Worm (Caenorhabditis elegans) whole organism, L1 larva: ENCODE data around the gene R04D3.2.

ENCODE experiments used
- C04F5.9 ChIP-seq: sonication (generic microtip); optimal IDR thresholded peaks from 2 replicates; lab custom pipeline; 2016; ENCODE audit warnings: missing genetic modification characterization, missing compliant biosample characterization
- C34B4.2 ChIP-seq: sonication (generic microtip); optimal IDR thresholded peaks from 2 replicates; lab custom pipeline; 2017; ENCODE audit warnings: mild to moderate bottlenecking, missing genetic modification characterization, missing compliant biosample characterization
- Y116A8C.19 ChIP-seq: sonication (generic microtip); optimal IDR thresholded peaks from 2 replicates; lab custom pipeline; 2016; ENCODE audit warnings: missing compliant biosample characterization, missing genetic modification characterization, borderline replicate concordance
- aha-1 ChIP-seq: fragments of 150-350 bp; optimal IDR thresholded peaks from 2 replicates; lab custom pipeline; 2014; ENCODE audit warnings: missing biosample characterization, missing genetic modification characterization
- alr-1 ChIP-seq: fragments of 200-800 bp; sonication (Bioruptor generic); optimal IDR thresholded peaks from 2 replicates; lab custom pipeline; 2018; ENCODE audit warnings: borderline replicate concordance, mild to moderate bottlenecking, missing genetic modification characterization, missing compliant biosample characterization
- ceh-63 ChIP-seq: fragments of 200-800 bp; sonication (Bioruptor generic); optimal IDR thresholded peaks from 2 replicates; lab custom pipeline; 2018; ENCODE audit warnings: mild to moderate bottlenecking, missing genetic modification characterization, missing compliant biosample characterization
- ceh-8 ChIP-seq: fragments of 200-800 bp; sonication (Bioruptor generic); optimal IDR thresholded peaks from 2 replicates; lab custom pipeline; 2018; ENCODE audit warnings: mild to moderate bottlenecking, missing genetic modification characterization, moderate library complexity, missing compliant biosample characterization
- ceh-90 ChIP-seq: sonication (generic microtip); optimal IDR thresholded peaks from 2 replicates; lab custom pipeline; 2016; ENCODE audit warnings: missing genetic modification characterization, missing compliant biosample characterization
- ces-1 ChIP-seq: fragments of 150-350 bp; optimal IDR thresholded peaks from 2 replicates; lab custom pipeline; 2014; ENCODE audit warnings: missing biosample characterization, missing genetic modification reagents, missing genetic modification characterization
- efl-1 ChIP-seq, 4 experiments: fragments of 150-350 bp; optimal IDR thresholded peaks in 3 of 4; peaks in 1 of 4; 1 replicate in 1 of 4; 2 replicates in 3 of 4; lab custom pipeline; 2014; ENCODE audit warnings: missing biosample characterization in 2 of 4, missing genetic modification characterization in 2 of 4, missing genetic modification reagents in 2 of 4
- egl-13 ChIP-seq: sonication (generic microtip); optimal IDR thresholded peaks from 2 replicates; lab custom pipeline; 2016; ENCODE audit warnings: missing genotype, missing genetic modification reagents, missing genetic modification characterization, missing compliant biosample characterization
- elt-2 ChIP-seq: sonication (generic microtip); optimal IDR thresholded peaks from 2 replicates; lab custom pipeline; 2016; ENCODE audit warnings: missing genetic modification characterization, mild to moderate bottlenecking, inconsistent platforms, missing compliant biosample characterization, missing genetic modification reagents
- elt-3 ChIP-seq, 6 experiments: fragments of 150-350 bp in 1 of 6; sonication (generic microtip); optimal IDR thresholded peaks; 2 replicates each; lab custom pipeline; 2017 to 2018; ENCODE audit warnings: missing biosample characterization in 6 of 6, missing genetic modification characterization in 6 of 6, inconsistent platforms in 1 of 6
- ets-5 ChIP-seq: fragments of 200-800 bp; sonication (Bioruptor generic); IDR thresholded peaks from 2 replicates; pipeline ENCODE4 v1.3.6; 2022; ENCODE audit warnings: missing genetic modification characterization, missing compliant biosample characterization
- fkh-8 ChIP-seq: sonication (generic microtip); optimal IDR thresholded peaks from 2 replicates; lab custom pipeline; 2016; ENCODE audit warnings: mild to moderate bottlenecking, missing genetic modification characterization, missing compliant biosample characterization
- fos-1 ChIP-seq: fragments of 150-350 bp; optimal IDR thresholded peaks from 2 replicates; lab custom pipeline; 2014; ENCODE audit warnings: missing biosample characterization, missing genetic modification characterization
- grh-1 ChIP-seq: fragments of 200-800 bp; sonication (Bioruptor generic); IDR thresholded peaks from 2 replicates; pipeline ENCODE4 v1.3.6; 2022; ENCODE audit warnings: missing genetic modification reagents, missing genetic modification characterization, missing compliant biosample characterization
- hlh-4 ChIP-seq: sonication (generic microtip); optimal IDR thresholded peaks from 2 replicates; lab custom pipeline; 2016; ENCODE audit warnings: mild to moderate bottlenecking, missing genetic modification characterization, missing compliant biosample characterization
- irx-1 ChIP-seq: sonication (generic microtip); optimal IDR thresholded peaks from 2 replicates; lab custom pipeline; 2016; ENCODE audit warnings: missing genetic modification characterization, missing compliant biosample characterization
- jun-1 ChIP-seq: fragments of 150-350 bp; optimal IDR thresholded peaks from 2 replicates; lab custom pipeline; 2014; ENCODE audit warnings: missing biosample characterization, missing genetic modification reagents, missing genetic modification characterization
- lin-13 ChIP-seq: fragments of 150-350 bp; optimal IDR thresholded peaks from 2 replicates; lab custom pipeline; 2014; ENCODE audit warnings: missing biosample characterization, missing genetic modification reagents, missing genetic modification characterization
- lin-14 ChIP-seq: fragments of 200-800 bp; sonication (Bioruptor generic); optimal IDR thresholded peaks from 2 replicates; lab custom pipeline; 2018; ENCODE audit warnings: mild to moderate bottlenecking, missing genetic modification characterization, moderate library complexity, missing compliant biosample characterization
- lin-15B ChIP-seq: fragments of 150-350 bp; sonication (generic microtip); optimal IDR thresholded peaks from 3 replicates; lab custom pipeline; 2014; ENCODE audit warnings: missing biosample characterization, missing genetic modification characterization
- lsy-2 ChIP-seq, 2 experiments: fragments of 150-350 bp; optimal IDR thresholded peaks; 2 replicates each; lab custom pipeline; 2014; ENCODE audit warnings: missing biosample characterization in 2 of 2, missing genetic modification characterization in 2 of 2
- mef-2 ChIP-seq: fragments of 150-350 bp; optimal IDR thresholded peaks from 2 replicates; lab custom pipeline; 2014; ENCODE audit warnings: missing biosample characterization, missing genetic modification characterization
- mep-1 ChIP-seq: fragments of 150-350 bp; optimal IDR thresholded peaks from 2 replicates; lab custom pipeline; 2014; ENCODE audit warnings: missing biosample characterization, missing genetic modification characterization
- nhr-12 ChIP-seq: sonication (generic microtip); optimal IDR thresholded peaks from 2 replicates; lab custom pipeline; 2017; ENCODE audit warnings: missing biosample characterization, missing genetic modification characterization
- nhr-19 ChIP-seq: fragments of 200-800 bp; sonication (Bioruptor generic); conservative IDR thresholded peaks from 2 replicates; pipeline ENCODE4 v1.3.6; 2022; ENCODE audit warnings: missing genetic modification characterization, missing compliant biosample characterization
- nhr-237 ChIP-seq: fragments of 150-350 bp; optimal IDR thresholded peaks from 2 replicates; lab custom pipeline; 2014; ENCODE audit warnings: missing biosample characterization, missing genetic modification characterization
- nhr-71 ChIP-seq: sonication (generic microtip); optimal IDR thresholded peaks from 2 replicates; lab custom pipeline; 2016; ENCODE audit warnings: mild to moderate bottlenecking, missing genetic modification characterization, moderate library complexity, missing compliant biosample characterization
- nhr-76 ChIP-seq: sonication (generic microtip); optimal IDR thresholded peaks from 2 replicates; lab custom pipeline; 2017; ENCODE audit warnings: missing biosample characterization, missing genetic modification characterization
- nhr-84 ChIP-seq: sonication (generic microtip); optimal IDR thresholded peaks from 2 replicates; lab custom pipeline; 2017; ENCODE audit warnings: missing biosample characterization, missing genetic modification characterization
- nhr-85 ChIP-seq: sonication (generic microtip); peaks from one replicate; lab custom pipeline; 2016; ENCODE audit warnings: missing genetic modification characterization, inconsistent platforms, missing compliant biosample characterization
- nhr-90 ChIP-seq: sonication (generic microtip); optimal IDR thresholded peaks from 2 replicates; lab custom pipeline; 2016; ENCODE audit warnings: mild to moderate bottlenecking, missing genetic modification characterization, missing compliant biosample characterization; ENCODE audit not compliant: poor library complexity
- pag-3 ChIP-seq: sonication (generic microtip); optimal IDR thresholded peaks from 2 replicates; lab custom pipeline; 2017; ENCODE audit warnings: missing genetic modification characterization, mild to moderate bottlenecking, missing compliant biosample characterization, antibody characterized with exemption, borderline replicate concordance; ENCODE audit not compliant: insufficient read depth
- skn-1 ChIP-seq: fragments of 150-350 bp; optimal IDR thresholded peaks from 2 replicates; lab custom pipeline; 2014; ENCODE audit warnings: missing biosample characterization, missing genetic modification characterization
- snpc-4 ChIP-seq: fragments of 150-350 bp; optimal IDR thresholded peaks from 2 replicates; lab custom pipeline; 2014; ENCODE audit warnings: missing biosample characterization, missing genetic modification characterization
- sup-37 ChIP-seq: fragments of 200-800 bp; sonication (Bioruptor generic); optimal IDR thresholded peaks from 2 replicates; lab custom pipeline; 2018; ENCODE audit warnings: mild to moderate bottlenecking, missing genetic modification characterization, missing compliant biosample characterization
- unc-130 ChIP-seq: fragments of 150-350 bp; optimal IDR thresholded peaks from 2 replicates; lab custom pipeline; 2017; ENCODE audit warnings: missing biosample characterization, missing genetic modification characterization, inconsistent platforms
- unc-30 ChIP-seq: sonication (generic microtip); optimal IDR thresholded peaks from 2 replicates; lab custom pipeline; 2017; ENCODE audit warnings: missing biosample characterization, missing genetic modification characterization
- unc-62 ChIP-seq: fragments of 150-350 bp; optimal IDR thresholded peaks from 2 replicates; lab custom pipeline; 2014; ENCODE audit warnings: missing biosample characterization, missing genetic modification reagents, missing genetic modification characterization
- vab-15 ChIP-seq: sonication (generic microtip); optimal IDR thresholded peaks from 2 replicates; lab custom pipeline; 2017; ENCODE audit warnings: missing genotype, mild to moderate bottlenecking, missing genetic modification characterization, missing compliant biosample characterization
- xbp-1 ChIP-seq: sonication (generic microtip); optimal IDR thresholded peaks from 2 replicates; lab custom pipeline; 2016; ENCODE audit warnings: missing genetic modification characterization, missing compliant biosample characterization
- zag-1 ChIP-seq: fragments of 150-350 bp; optimal IDR thresholded peaks from 2 replicates; lab custom pipeline; 2014; ENCODE audit warnings: missing biosample characterization, missing genetic modification characterization
- ztf-4 ChIP-seq: fragments of 150-350 bp; optimal IDR thresholded peaks from 2 replicates; lab custom pipeline; 2014; ENCODE audit warnings: missing biosample characterization, missing genetic modification characterization

R04D3.2 gene

DNA sequence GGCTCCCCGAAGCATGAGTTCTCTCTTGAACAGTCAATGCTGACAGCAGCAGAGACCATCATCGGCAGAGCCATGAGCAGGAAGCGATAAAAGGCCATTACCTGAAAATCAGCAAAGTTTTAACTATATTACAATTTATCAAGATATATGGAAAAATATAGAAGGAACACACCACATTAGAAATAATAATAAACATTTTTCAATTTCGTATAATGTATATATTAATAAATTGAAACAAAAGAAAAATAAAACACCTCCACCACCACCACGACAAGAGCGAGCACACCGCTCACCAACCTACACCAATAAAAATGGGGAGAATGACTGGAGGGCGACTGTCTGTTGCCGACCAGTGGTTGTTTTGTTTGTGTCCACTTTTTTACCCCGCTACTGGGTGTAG is at the start of gene R04D3.2:
R04D3.2 (minus strand) TSS at position 101 of the 400 bp plus-strand sequence.
- TF ChIP-seq egl-13 (tag; lab: Kevin White, UChicago) (no peak), nhr-90 (no peak), nhr-237 (tag; lab: Kevin White, UChicago) (no peak), ceh-8 (GFP tag; lab: Kevin White, UChicago) (no peak), nhr-71 (tag; lab: Kevin White, UChicago) (no peak), irx-1 (no peak), skn-1 (tag; lab: Kevin White, UChicago) (no peak), C04F5.9 (tag; lab: Kevin White, UChicago) (no peak), nhr-12 (no peak), lin-15B (tag; lab: Kevin White, UChicago) (no peak), nhr-85 (tag; lab: Kevin White, UChicago) (no peak)

DNA sequence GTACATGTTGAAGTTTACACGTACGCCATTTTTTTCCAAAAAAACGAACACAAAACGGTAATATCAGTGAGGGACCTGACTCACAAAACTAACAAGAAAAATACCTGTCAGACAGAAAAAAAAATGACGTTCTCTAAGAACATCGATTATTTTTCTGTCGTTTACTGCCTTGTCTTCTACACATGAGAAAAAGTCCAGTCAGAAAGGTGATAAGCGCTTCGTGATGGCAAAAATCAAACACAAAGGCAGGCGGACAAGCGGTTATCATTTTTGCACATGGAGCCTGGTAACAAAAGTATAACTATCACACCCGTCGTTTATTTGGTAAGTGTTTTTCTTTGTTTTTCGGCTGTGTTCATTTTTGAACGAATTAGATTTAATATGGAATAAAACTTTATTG is 47.4 kb upstream of the R04D3.2 start, which contains the start of gene F46G10.4:
F46G10.4 (plus strand) TSS at position 212 of the 400 bp plus-strand sequence.
- no peak for TF ChIP-seq nhr-76 (tag; lab: Kevin White, UChicago)
- TF ChIP-seq ceh-90 (tag; lab: Kevin White, UChicago), result no peak
- no peak for TF ChIP-seq lin-13 (GFP tag; lab: Kevin White, UChicago)
- no peak for TF ChIP-seq alr-1
- TF ChIP-seq unc-30 (tag; lab: Kevin White, UChicago), result no peak
- TF ChIP-seq nhr-12, result no peak
- peak; percentile 23 for TF ChIP-seq elt-2 (tag; lab: Kevin White, UChicago)

DNA sequence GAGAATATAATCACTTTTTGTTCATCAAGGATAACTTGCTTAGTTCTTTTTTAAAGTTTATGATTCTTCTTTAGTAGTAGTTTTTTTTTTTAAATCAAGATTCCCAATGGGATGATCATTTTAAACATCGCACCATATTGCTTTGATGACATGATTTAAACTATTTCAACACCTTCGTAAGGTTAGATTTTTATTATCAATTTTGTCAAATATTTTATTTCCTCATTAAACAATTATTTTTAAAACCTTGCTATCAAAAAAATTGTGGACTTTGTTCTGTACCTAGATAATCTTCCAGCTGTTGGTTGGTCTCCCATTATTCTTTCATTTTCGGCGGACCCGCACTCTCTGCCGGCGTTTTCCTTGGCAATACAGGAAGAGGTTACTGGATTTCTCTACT is 45.0 kb upstream of the R04D3.2 start, which contains the start of gene sir-2.3:
sir-2.3 (plus strand) TSS at position 301 of the 400 bp plus-strand sequence.
- TF ChIP-seq nhr-12, result no peak
- TF ChIP-seq xbp-1 (tag; lab: Kevin White, UChicago), result no peak
- TF ChIP-seq aha-1 (tag; lab: Kevin White, UChicago), result no peak
- TF ChIP-seq efl-1 (optimal IDR thresholded peaks at IDR 0.05; lab: Kevin White, UChicago), result no peak
- no peak for TF ChIP-seq efl-1 (GFP tag; optimal IDR thresholded peaks at IDR 0.05 in 1 of 2; lab: Kevin White, UChicago)
- no peak for TF ChIP-seq nhr-19 (GFP tag; lab: Robert Waterston, UW)
- TF ChIP-seq snpc-4 (tag; lab: Kevin White, UChicago), result no peak
- TF ChIP-seq mep-1 (tag; lab: Kevin White, UChicago), result no peak

DNA sequence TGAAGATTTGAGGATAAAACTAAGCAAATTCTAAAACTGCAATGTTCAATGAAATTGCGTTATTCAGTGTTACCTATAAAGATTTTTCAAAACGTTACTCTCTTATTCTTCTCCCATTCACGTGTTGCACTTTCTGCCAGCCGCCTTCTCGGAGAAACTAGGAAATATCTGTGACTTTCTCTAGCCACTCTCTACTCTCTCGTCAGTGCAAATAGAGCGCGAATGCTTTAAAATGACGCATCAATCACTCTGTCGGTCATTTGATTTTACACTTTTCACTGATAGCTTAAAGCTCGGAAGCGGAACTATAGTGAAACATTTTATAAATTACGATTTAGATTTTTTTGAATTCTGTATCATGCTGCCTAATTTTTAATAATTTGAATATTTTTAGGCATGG is 42.4 kb upstream of the R04D3.2 start:
- TF ChIP-seq zag-1 (tag; lab: Kevin White, UChicago), result no peak
- peak; percentile 61 for TF ChIP-seq elt-2 (tag; lab: Kevin White, UChicago)
- no peak for TF ChIP-seq nhr-76 (tag; lab: Kevin White, UChicago)
- peak; percentile 94 for TF ChIP-seq fos-1
- no peak for TF ChIP-seq ceh-63 (GFP tag; lab: Kevin White, UChicago)
- no peak for TF ChIP-seq alr-1
- peak; percentile 58 to 67 for TF ChIP-seq efl-1 (optimal IDR thresholded peaks at IDR 0.05; lab: Kevin White, UChicago)
- TF ChIP-seq efl-1 (GFP tag; optimal IDR thresholded peaks at IDR 0.05 in 1 of 2; lab: Kevin White, UChicago), result peak; percentile 49 to 73
- TF ChIP-seq ztf-4, result peak; percentile 79
- TF ChIP-seq ces-1, result no peak
- TF ChIP-seq elt-3 (tag; optimal IDR thresholded peaks at IDR 0.05; lab: Kevin White, UChicago), result peak in 5 of 6 experiments; percentile 13 to 84 (median 76)
- TF ChIP-seq grh-1 (GFP tag; lab: Robert Waterston, UW), result no peak
- no peak for TF ChIP-seq hlh-4
- TF ChIP-seq skn-1 (tag; lab: Kevin White, UChicago), result peak; percentile 92
- TF ChIP-seq jun-1, result peak; percentile 74
- TF ChIP-seq unc-62 (GFP tag; lab: Kevin White, UChicago), result peak; percentile 64
- TF ChIP-seq lin-14 (GFP tag; lab: Kevin White, UChicago), result peak; percentile 96
- TF ChIP-seq pag-3 (tag; lab: Kevin White, UChicago), result peak; percentile 93
- TF ChIP-seq aha-1 (tag; lab: Kevin White, UChicago), result no peak
- peak; percentile 47 for TF ChIP-seq mef-2 (tag; lab: Kevin White, UChicago)
- TF ChIP-seq sup-37 (GFP tag; lab: Kevin White, UChicago), result no peak
- no peak for TF ChIP-seq vab-15 (tag; lab: Kevin White, UChicago)
- no peak for TF ChIP-seq C34B4.2 (tag; lab: Kevin White, UChicago)
- TF ChIP-seq ets-5 (GFP tag; lab: Robert Waterston, UW), result no peak
- peak; percentile 92 for TF ChIP-seq mep-1 (tag; lab: Kevin White, UChicago)
- TF ChIP-seq nhr-84 (tag; lab: Kevin White, UChicago), result no peak
- TF ChIP-seq unc-130 (tag; lab: Kevin White, UChicago), result peak; percentile 92
- TF ChIP-seq lsy-2 (tag; optimal IDR thresholded peaks at IDR 0.05; lab: Kevin White, UChicago), result peak; percentile 73 to 89
- peak; percentile 82 for TF ChIP-seq fkh-8 (tag; lab: Kevin White, UChicago)
- no peak for TF ChIP-seq Y116A8C.19 (tag; lab: Kevin White, UChicago)
- peak; percentile 56 for TF ChIP-seq irx-1
- TF ChIP-seq xbp-1 (tag; lab: Kevin White, UChicago), result peak; percentile 76
